Fruit fly (Drosophila melanogaster): ENCODE measurements around the gene CG1265.

Gene CG1265

dm6 chr3L:4227164-4227563 is 27.4 kb upstream of the CG1265 start, which contains the start of gene CG46460 (continued):
- TF ChIP-seq pan (optimal IDR thresholded peaks at IDR 0.05) (no peak), pan (GFP tag; optimal IDR thresholded peaks at IDR 0.05 in 1 of 2, IDR thresholded peaks at IDR 0.05 in 1 of 2) (no peak), Poxn (GFP tag; IDR thresholded peaks at IDR 0.05) (no peak), HmgZ (tag; optimal IDR thresholded peaks at IDR 0.05) (peak; percentile 4), ERR (GFP tag; optimal IDR thresholded peaks at IDR 0.05) (no peak), nmo (GFP tag; optimal IDR thresholded peaks at IDR 0.05) (no peak), Aef1 (GFP tag; IDR thresholded peaks at IDR 0.05) (no peak), rib (GFP tag; IDR thresholded peaks at IDR 0.05) (no peak), nerfin-2 (GFP tag; IDR thresholded peaks at IDR 0.05; ENCODE audit: partially characterized antibody) (peak; percentile 35; the same call in 1 of the 2 replicates), CG34376 (GFP tag; optimal IDR thresholded peaks at IDR 0.05) (peak; percentile 6), CG11695 (GFP tag; IDR thresholded peaks at IDR 0.05) (peak; percentile 92), TFAM (GFP tag; optimal IDR thresholded peaks at IDR 0.05) (no peak), CG10543 (GFP tag; optimal IDR thresholded peaks at IDR 0.05) (peak; percentile 27), her (GFP tag; optimal IDR thresholded peaks at IDR 0.05) (peak; percentile 1), Oaz (GFP tag; IDR thresholded peaks at IDR 0.05) (no peak), tx (GFP tag; optimal IDR thresholded peaks at IDR 0.05) (no peak), btn (GFP tag; optimal IDR thresholded peaks at IDR 0.05) (no peak), CG6254 (GFP tag; optimal IDR thresholded peaks at IDR 0.05) (no peak), Nf-YC (tag; optimal IDR thresholded peaks at IDR 0.05) (peak; percentile 6), Pdp1 (GFP tag; optimal IDR thresholded peaks at IDR 0.05) (no peak), chm (GFP tag; IDR thresholded peaks at IDR 0.05) (peak; percentile 69), Bdp1 (GFP tag; optimal IDR thresholded peaks at IDR 0.05) (no peak), ci (GFP tag; IDR thresholded peaks at IDR 0.05) (peak; percentile 64), Atf-2 (GFP tag; optimal IDR thresholded peaks at IDR 0.05) (no peak), kni (GFP tag; optimal IDR thresholded peaks at IDR 0.05) (peak; percentile 58), CG4360 (GFP tag; IDR thresholded peaks at IDR 0.05) (peak; percentile 39; the same call in 1 of the 2 replicates), gcm (GFP tag; optimal IDR thresholded peaks at IDR 0.05) (no peak), YL-1 (GFP tag; optimal IDR thresholded peaks at IDR 0.05) (no peak), Stat92E (GFP tag; optimal IDR thresholded peaks at IDR 0.05) (no peak), dan (GFP tag; IDR thresholded peaks at IDR 0.05) (no peak), ssp (GFP tag; IDR thresholded peaks at IDR 0.05) (no peak), sob (GFP tag; IDR thresholded peaks at IDR 0.05) (0 out of 2 replicates have a peak, but pooled peaks have one; percentile 13), Opbp (GFP tag; IDR thresholded peaks at IDR 0.05; ENCODE audit: partially characterized antibody) (peak; percentile 43; the same call in 1 of the 3 replicates), zen (tag; optimal IDR thresholded peaks at IDR 0.05) (peak; percentile 70), Mrtf (GFP tag; IDR thresholded peaks at IDR 0.05) (no peak), CG13287 (GFP tag; IDR thresholded peaks at IDR 0.05; ENCODE audit: partially characterized antibody) (peak; percentile 36; the same call in 1 of the 2 replicates), bigmax (GFP tag; optimal IDR thresholded peaks at IDR 0.05) (no peak), hkb (optimal IDR thresholded peaks at IDR 0.05) (no peak), hkb (GFP tag; IDR thresholded peaks at IDR 0.05) (0 out of 2 replicates have a peak, but pooled peaks have one; percentile 9), repo (GFP tag; optimal IDR thresholded peaks at IDR 0.05) (peak; percentile 10), Myb (GFP tag; optimal IDR thresholded peaks at IDR 0.05) (peak; percentile 6), sens-2 (GFP tag; IDR thresholded peaks at IDR 0.05) (peak; percentile 31; the same call in 1 of the 2 replicates), Rfx (GFP tag; IDR thresholded peaks at IDR 0.05) (0 out of 2 replicates have a peak, but pooled peaks have one; percentile 12), CG12104 (GFP tag; optimal IDR thresholded peaks at IDR 0.05) (no peak), Scr (GFP tag; IDR thresholded peaks at IDR 0.05; ENCODE audit: partially characterized antibody) (0 out of 2 replicates have a peak, but pooled peaks have one; percentile 22), Spps (tag; optimal IDR thresholded peaks at IDR 0.05) (no peak), eyg (GFP tag; optimal IDR thresholded peaks at IDR 0.05) (no peak), CG7928 (GFP tag; optimal IDR thresholded peaks at IDR 0.05) (no peak), al (GFP tag; IDR thresholded peaks at IDR 0.05) (no peak), Hey (tag; optimal IDR thresholded peaks at IDR 0.05) (no peak), prd (optimal IDR thresholded peaks at IDR 0.05) (no peak), prd (GFP tag; IDR thresholded peaks at IDR 0.05) (peak; percentile 10; the same call in 1 of the 3 replicates)
